Worm (Caenorhabditis elegans): Measurements from ENCODE around the gene crh-1.

Gene crh-1

ce11 chrIII:11656389-11656788 is 1.2 kb upstream of the crh-1 start:
- TF ChIP-seq nfya-1 (tag; optimal IDR thresholded peaks at IDR 0.05) (peak; percentile 63), fkh-6 (tag; optimal IDR thresholded peaks at IDR 0.05) (no peak)

ce11 chrIII:11659804-11660203 is 2.2 kb downstream of the crh-1 start:
- TF ChIP-seq npax-4 (tag; optimal IDR thresholded peaks at IDR 0.05) (no peak), unc-55 (GFP tag; optimal IDR thresholded peaks at IDR 0.05) (peak; percentile 58)

ce11 chrIII:11660736-11661135 is 3.2 kb downstream of the crh-1 start:
- TF ChIP-seq lin-11 (tag; optimal IDR thresholded peaks at IDR 0.05) = no peak
- no peak for TF ChIP-seq mec-3 (tag; optimal IDR thresholded peaks at IDR 0.05; ENCODE audit: borderline replicate concordance)
- no peak for TF ChIP-seq pqm-1 (tag; optimal IDR thresholded peaks at IDR 0.05)
- TF ChIP-seq K02D7.2 (tag; optimal IDR thresholded peaks at IDR 0.05) = no peak
- TF ChIP-seq hlh-15 (tag; optimal IDR thresholded peaks at IDR 0.05) = no peak
- no peak for TF ChIP-seq zip-5 (tag; optimal IDR thresholded peaks at IDR 0.05)
- TF ChIP-seq ceh-30 (tag; optimal IDR thresholded peaks at IDR 0.05) = no peak
- TF ChIP-seq elt-2 (tag; optimal IDR thresholded peaks at IDR 0.05) = no peak
- TF ChIP-seq nhr-11 (tag; optimal IDR thresholded peaks at IDR 0.05) = no peak

ce11 chrIII:11663400-11663799 is 5.8 kb downstream of the crh-1 start:
- TF ChIP-seq tbx-7 (tag; optimal IDR thresholded peaks at IDR 0.05) = no peak
- TF ChIP-seq ceh-6 (GFP tag; optimal IDR thresholded peaks at IDR 0.05) = no peak
- TF ChIP-seq ceh-18 (tag; optimal IDR thresholded peaks at IDR 0.05) = no peak
- TF ChIP-seq rnt-1 (tag; optimal IDR thresholded peaks at IDR 0.05) = no peak
- TF ChIP-seq hlh-6 (tag; optimal IDR thresholded peaks at IDR 0.05) = no peak
- TF ChIP-seq pha-2 (tag; optimal IDR thresholded peaks at IDR 0.05) = no peak
- TF ChIP-seq ceh-31 (tag; optimal IDR thresholded peaks at IDR 0.05) = peak; percentile 10
- TF ChIP-seq dmd-4 (tag; optimal IDR thresholded peaks at IDR 0.05; ENCODE audit: borderline replicate concordance) = no peak
- no peak for TF ChIP-seq hlh-15 (tag; optimal IDR thresholded peaks at IDR 0.05)
- no peak for TF ChIP-seq ref-2 (tag; optimal IDR thresholded peaks at IDR 0.05)
- TF ChIP-seq ttx-3 (tag; optimal IDR thresholded peaks at IDR 0.05) = no peak
- no peak for TF ChIP-seq madf-2 (tag; optimal IDR thresholded peaks at IDR 0.05)
- TF ChIP-seq fkh-10 (GFP tag; optimal IDR thresholded peaks at IDR 0.05) = no peak
- TF ChIP-seq nfya-1 (tag; optimal IDR thresholded peaks at IDR 0.05) = peak; percentile 8
- no peak for TF ChIP-seq npax-4 (tag; optimal IDR thresholded peaks at IDR 0.05)
- TF ChIP-seq unc-42 (tag; optimal IDR thresholded peaks at IDR 0.05) = peak; percentile 88

ce11 chrIII:11666819-11667218 is 9.3 kb downstream of the crh-1 start:
- TF ChIP-seq C38D4.7 (GFP tag; optimal IDR thresholded peaks at IDR 0.05) (no peak), hlh-15 (tag; optimal IDR thresholded peaks at IDR 0.05) (no peak), pha-2 (tag; optimal IDR thresholded peaks at IDR 0.05) (no peak), che-1 (tag; optimal IDR thresholded peaks at IDR 0.05) (no peak), elt-4 (tag; optimal IDR thresholded peaks at IDR 0.05) (no peak), C08G9.2 (tag; optimal IDR thresholded peaks at IDR 0.05) (no peak), fkh-10 (GFP tag; optimal IDR thresholded peaks at IDR 0.05) (no peak), madf-2 (tag; optimal IDR thresholded peaks at IDR 0.05) (no peak), hlh-30 (tag; optimal IDR thresholded peaks at IDR 0.05; ENCODE audit: insufficient read depth) (no peak), ahr-1 (tag; optimal IDR thresholded peaks at IDR 0.05) (no peak), unc-86 (tag; optimal IDR thresholded peaks at IDR 0.05) (no peak), ceh-45 (GFP tag; IDR thresholded peaks at IDR 0.05) (no peak)

- TF ChIP-seq ceh-31 (tag; optimal IDR thresholded peaks at IDR 0.05) (no peak), pros-1 (tag; optimal IDR thresholded peaks at IDR 0.05) (no peak), ceh-2 (tag; optimal IDR thresholded peaks at IDR 0.05) (no peak), hlh-30 (tag; optimal IDR thresholded peaks at IDR 0.05; ENCODE audit: insufficient read depth) (no peak), unc-42 (tag; optimal IDR thresholded peaks at IDR 0.05) (no peak), tbx-2 (tag; optimal IDR thresholded peaks at IDR 0.05) (no peak)
These were observed 11.4 kb downstream of the crh-1 start for ce11 chrIII:11669008-11669407.

Data from whole organism, late embryonic.